Fruit fly (Drosophila melanogaster) Kc167 (cell line): ENCODE data around the gene Tgs1.

Experiments
- Myc ChIP-seq: fragments of >200 bp; optimal IDR thresholded peaks from 2 replicates; lab custom pipeline; 2017; ENCODE audit warnings: missing external identifiers
- psq ChIP-seq: fragments of >200 bp; optimal IDR thresholded peaks from 2 replicates; lab custom pipeline; 2017; ENCODE audit warnings: missing external identifiers

DNA sequence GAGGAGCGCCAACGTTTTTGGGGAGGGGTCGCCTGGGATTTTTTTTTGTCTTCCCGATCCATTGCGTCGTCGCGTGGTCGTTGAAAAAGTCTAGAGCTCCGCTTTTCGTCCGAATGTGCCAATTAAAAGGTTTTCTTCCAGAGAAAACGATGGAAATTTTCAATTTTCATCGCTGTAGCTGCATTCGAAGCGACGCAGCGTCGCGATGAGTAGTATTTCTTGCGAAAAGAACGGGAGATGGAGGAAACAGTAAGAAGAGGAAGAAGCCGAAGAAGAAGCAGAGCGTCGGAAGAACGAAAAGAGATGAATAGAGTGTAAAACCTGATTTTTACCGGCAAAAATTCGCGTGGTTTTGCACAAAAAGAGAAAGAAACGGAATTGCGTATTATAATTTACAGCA is 12.3 kb upstream of the Tgs1 start:
- TF ChIP-seq Myc (lab: Kevin White, UChicago), result no peak
- no peak for TF ChIP-seq psq (lab: Kevin White, UChicago)
